Worm (Caenorhabditis elegans): ENCODE data around the gene oct-2.
A peak's percentile ranks its signal among the peaks of the same experiment; 100 is the strongest.

Gene oct-2

ce11 chrX:11339375-11339924, 6.8 kb upstream of the oct-2 start, which contains the start of gene aco-1 (continued):
- peak in 1 of 2 experiments; percentile 13 for TF ChIP-seq mdl-1 (tag; optimal IDR thresholded peaks at IDR 0.05)
- no peak for TF ChIP-seq arid-1 (GFP tag; conservative IDR thresholded peaks at IDR 0.05)
- TF ChIP-seq zfp-3 (GFP tag; conservative IDR thresholded peaks at IDR 0.05), result no peak
- TF ChIP-seq madf-9 (GFP tag; conservative IDR thresholded peaks at IDR 0.05), result no peak
- no peak for TF ChIP-seq sdz-12 (GFP tag; optimal IDR thresholded peaks at IDR 0.05)
- peak; percentile 53 for TF ChIP-seq dmd-6 (GFP tag; IDR thresholded peaks at IDR 0.05)
- TF ChIP-seq nhr-6 (tag; optimal IDR thresholded peaks at IDR 0.05), result no peak
- no peak for TF ChIP-seq lin-13 (GFP tag; optimal IDR thresholded peaks at IDR 0.05)
- no peak; the same call in 1 of the 2 replicates for TF ChIP-seq hmg-1.1 (GFP tag; IDR thresholded peaks at IDR 0.05)
- TF ChIP-seq lir-3 (tag; optimal IDR thresholded peaks at IDR 0.05), result no peak
- peak; percentile 4 for TF ChIP-seq rbr-2 (tag; optimal IDR thresholded peaks at IDR 0.05)
- TF ChIP-seq skn-1 (tag; optimal IDR thresholded peaks at IDR 0.05), result no peak
- no peak for TF ChIP-seq nhr-102 (tag; optimal IDR thresholded peaks at IDR 0.05)
- no peak for TF ChIP-seq F10B5.3 (tag; optimal IDR thresholded peaks at IDR 0.05)
- TF ChIP-seq hlh-11 (tag; optimal IDR thresholded peaks at IDR 0.05), result peak; percentile 77
- TF ChIP-seq aly-2 (tag; optimal IDR thresholded peaks at IDR 0.05), result no peak
- no peak for TF ChIP-seq gei-8 (GFP tag; optimal IDR thresholded peaks at IDR 0.05)
- peak; percentile 16 for TF ChIP-seq pqm-1 (tag; optimal IDR thresholded peaks at IDR 0.05)
- no peak for TF ChIP-seq mes-2 (tag; optimal IDR thresholded peaks at IDR 0.05; ENCODE audit: poor library complexity, severe bottlenecking)
- TF ChIP-seq dmd-9 (GFP tag; IDR thresholded peaks at IDR 0.05), result no peak
- no peak for TF ChIP-seq Y105C5A.15 (GFP tag; IDR thresholded peaks at IDR 0.05)
- peak; percentile 14 for TF ChIP-seq mxl-3 (GFP tag; optimal IDR thresholded peaks at IDR 0.05)
- no peak for TF ChIP-seq mdt-29 (GFP tag; IDR thresholded peaks at IDR 0.05)
- TF ChIP-seq nhr-10 (tag; optimal IDR thresholded peaks at IDR 0.05), result peak; percentile 39
- TF ChIP-seq egl-43 (GFP tag; IDR thresholded peaks at IDR 0.05), result no peak
- TF ChIP-seq nhr-77 (tag; optimal IDR thresholded peaks at IDR 0.05), result no peak
- TF ChIP-seq mep-1 (tag; optimal IDR thresholded peaks at IDR 0.05), result peak; percentile 27
- no peak for TF ChIP-seq lin-29 (GFP tag; IDR thresholded peaks at IDR 0.05)
- TF ChIP-seq jun-1 (tag; optimal IDR thresholded peaks at IDR 0.05), result no peak
- no peak for TF ChIP-seq T26A8.4 (GFP tag; IDR thresholded peaks at IDR 0.05)
- no peak for TF ChIP-seq ceh-32 (tag; optimal IDR thresholded peaks at IDR 0.05; ENCODE audit: poor library complexity)

- no peak for TF ChIP-seq daf-8 (GFP tag; IDR thresholded peaks at IDR 0.05)
- no peak for TF ChIP-seq zip-11 (GFP tag; IDR thresholded peaks at IDR 0.05)
- TF ChIP-seq pqm-1 (tag; optimal IDR thresholded peaks at IDR 0.05), result peak; percentile 40
- TF ChIP-seq nhr-77 (tag; optimal IDR thresholded peaks at IDR 0.05), result peak; percentile 63
- TF ChIP-seq hlh-11 (tag; optimal IDR thresholded peaks at IDR 0.05), result peak; percentile 10
- peak; percentile 37 for TF ChIP-seq hlh-30 (tag; optimal IDR thresholded peaks at IDR 0.05; ENCODE audit: insufficient read depth)
- TF ChIP-seq dve-1 (tag; optimal IDR thresholded peaks at IDR 0.05; ENCODE audit: insufficient read depth), result peak; percentile 56
- TF ChIP-seq snpc-1.2 (GFP tag; IDR thresholded peaks at IDR 0.05), result no peak
- TF ChIP-seq mdl-1 (tag; optimal IDR thresholded peaks at IDR 0.05), result peak in 1 of 2 experiments; percentile 19
- TF ChIP-seq daf-16 (GFP tag; optimal IDR thresholded peaks at IDR 0.05), result no peak
- peak; percentile 44 for TF ChIP-seq daf-16 (tag; optimal IDR thresholded peaks at IDR 0.05)
- peak; percentile 78 for TF ChIP-seq nhr-28 (tag; optimal IDR thresholded peaks at IDR 0.05)
- TF ChIP-seq dmd-6 (GFP tag; IDR thresholded peaks at IDR 0.05), result 0 out of 2 replicates have a peak, but pooled peaks have one; percentile 10
- TF ChIP-seq pha-4 (GFP tag; IDR thresholded peaks at IDR 0.05), result 0 out of 2 replicates have a peak, but pooled peaks have one; percentile 18
- no peak for TF ChIP-seq pha-4 (tag; optimal IDR thresholded peaks at IDR 0.05)
- no peak for TF ChIP-seq F26F4.8 (GFP tag; conservative IDR thresholded peaks at IDR 0.05)
- no peak for TF ChIP-seq dmd-9 (GFP tag; IDR thresholded peaks at IDR 0.05)
Measured at ce11 chrX:11340478-11340877, 5.8 kb upstream of the oct-2 start.

Data from whole organism, L4 larva.